Worm (Caenorhabditis elegans) whole organism, early embryonic: Measurements from ENCODE around the gene clh-5.

ENCODE experiments used
- B0310.2 ChIP-seq: sonication (generic microtip); optimal IDR thresholded peaks from 2 replicates; lab custom pipeline; 2016; ENCODE audit warnings: mild to moderate bottlenecking, missing genetic modification characterization, missing compliant biosample characterization
- aly-1 ChIP-seq: sonication (generic microtip); optimal IDR thresholded peaks from 2 replicates; lab custom pipeline; 2016; ENCODE audit warnings: missing genetic modification characterization, missing compliant biosample characterization
- ama-1 ChIP-seq: fragments of 150-350 bp; optimal IDR thresholded peaks from 2 replicates; lab custom pipeline; 2014
- ceh-13 ChIP-seq: fragments of 200-800 bp; sonication (Bioruptor generic); optimal IDR thresholded peaks from 2 replicates; lab custom pipeline; 2018; ENCODE audit warnings: mild to moderate bottlenecking, missing genetic modification characterization, missing compliant biosample characterization
- ets-7 ChIP-seq: sonication (generic microtip); optimal IDR thresholded peaks from 2 replicates; lab custom pipeline; 2016; ENCODE audit warnings: missing genotype, missing genetic modification characterization, missing compliant biosample characterization
- flt-1 ChIP-seq: fragments of 200-800 bp; sonication (Bioruptor generic); IDR thresholded peaks from 2 replicates; pipeline ENCODE4 v1.3.6; 2022; ENCODE audit warnings: missing genetic modification characterization, missing compliant biosample characterization
- hmbx-1 ChIP-seq: sonication (generic microtip); optimal IDR thresholded peaks from 2 replicates; lab custom pipeline; 2016; ENCODE audit warnings: mild to moderate bottlenecking, missing genetic modification characterization, missing compliant biosample characterization
- hmg-4 ChIP-seq: fragments of 200-800 bp; sonication (Bioruptor generic); optimal IDR thresholded peaks from 2 replicates; lab custom pipeline; 2018; ENCODE audit warnings: mild to moderate bottlenecking, missing genetic modification characterization, missing compliant biosample characterization
- pes-1 ChIP-seq: fragments of 200-800 bp; sonication (Bioruptor generic); IDR thresholded peaks from 2 replicates; pipeline ENCODE4 v1.3.6; 2022; ENCODE audit warnings: missing genetic modification reagents, missing genetic modification characterization, missing compliant biosample characterization
- sea-1 ChIP-seq: fragments of 200-800 bp; sonication (Bioruptor generic); conservative IDR thresholded peaks from 2 replicates; pipeline ENCODE4 v1.3.6; 2022; ENCODE audit warnings: missing genetic modification characterization, missing compliant biosample characterization
- tbx-37 ChIP-seq: fragments of 200-800 bp; sonication (Bioruptor generic); conservative IDR thresholded peaks from 2 replicates; pipeline ENCODE4 v1.3.6; 2022; ENCODE audit warnings: missing genetic modification reagents, missing genetic modification characterization, missing compliant biosample characterization
- tra-4 ChIP-seq: sonication (generic microtip); optimal IDR thresholded peaks from 2 replicates; lab custom pipeline; 2017; ENCODE audit warnings: missing genetic modification characterization, missing compliant biosample characterization

DNA sequence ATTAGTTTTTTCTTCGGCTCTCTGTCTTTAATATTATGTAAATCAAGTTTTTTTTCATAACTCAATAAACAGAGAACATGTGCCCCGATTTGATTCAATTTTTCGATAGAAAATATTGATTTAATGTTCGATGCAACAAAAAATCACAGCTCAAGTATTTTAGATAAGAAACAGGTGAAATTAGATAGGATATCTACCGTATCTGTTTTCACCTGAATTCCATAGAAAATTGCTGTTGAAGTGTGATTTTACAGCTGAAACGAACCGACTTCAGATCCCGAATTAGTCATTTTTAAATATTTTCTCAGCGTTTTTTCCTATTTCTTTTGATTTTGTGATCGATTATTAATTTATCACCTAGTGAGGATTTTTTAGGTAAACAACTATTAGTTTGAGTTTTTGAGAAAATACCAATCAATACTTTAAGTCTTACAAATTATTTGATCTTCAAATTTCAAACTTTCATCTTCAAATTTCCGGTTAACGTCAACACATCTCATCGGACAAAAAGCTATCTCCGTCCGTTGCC is 40.8 kb upstream of the clh-5 start, which contains the start of gene Y9C2UA.1:
- TF ChIP-seq sea-1 (GFP tag; lab: Robert Waterston, UW) (no peak), ama-1 (lab: Kevin White, UChicago) (no peak), flt-1 (GFP tag; lab: Robert Waterston, UW) (no peak), aly-1 (no peak), pes-1 (no peak), tbx-37 (GFP tag; lab: Robert Waterston, UW) (no peak), ets-7 (tag; lab: Kevin White, UChicago) (no peak), tra-4 (no peak), ceh-13 (GFP tag; lab: Kevin White, UChicago) (no peak), B0310.2 (tag; lab: Kevin White, UChicago) (no peak), hmbx-1 (tag; lab: Kevin White, UChicago) (no peak), hmg-4 (GFP tag; lab: Kevin White, UChicago) (no peak)
